Fruit fly (Drosophila melanogaster) whole organism, embryonic: ENCODE data around the gene Urm1.
A peak's percentile ranks its signal among the peaks of the same experiment; 100 is the strongest.

ENCODE experiments used
- Blimp-1 ChIP-seq: fragments of 200-800 bp; sonication (Bioruptor generic); optimal IDR thresholded peaks from 3 replicates; lab custom pipeline; 2018; ENCODE audit warnings: missing biosample characterization, missing genetic modification characterization, mild to moderate bottlenecking, moderate library complexity, missing genetic modification reagents
- BtbVII ChIP-seq: fragments of 200-800 bp; sonication (Bioruptor generic); optimal IDR thresholded peaks from 3 replicates; lab custom pipeline; 2017; ENCODE audit warnings: missing biosample characterization, mild to moderate bottlenecking, missing genetic modification characterization
- CG1233 ChIP-seq: fragments of 200-800 bp; sonication (Bioruptor generic); optimal IDR thresholded peaks from 4 replicates; lab custom pipeline; 2018; ENCODE audit warnings: missing biosample characterization, mild to moderate bottlenecking, missing genetic modification characterization
- CG13424 ChIP-seq: fragments of 200-800 bp; sonication (Bioruptor generic); optimal IDR thresholded peaks from 2 replicates; lab custom pipeline; 2019; ENCODE audit warnings: missing biosample characterization, mild to moderate bottlenecking, missing genetic modification characterization, moderate library complexity
- CG14860 ChIP-seq: fragments of 200-800 bp; sonication (Bioruptor generic); IDR thresholded peaks from 3 replicates; pipeline ENCODE4 v1.3.6; 2022; ENCODE audit warnings: missing biosample characterization, missing genetic modification characterization; ENCODE audit not compliant: partially characterized antibody
- CG15073 ChIP-seq: fragments of 200-800 bp; sonication (Bioruptor generic); optimal IDR thresholded peaks from 2 replicates; lab custom pipeline; 2016; ENCODE audit warnings: missing biosample characterization, missing genetic modification characterization
- CG17802 ChIP-seq: fragments of 200-800 bp; sonication (Bioruptor generic); optimal IDR thresholded peaks from 2 replicates; lab custom pipeline; 2018; ENCODE audit warnings: missing biosample characterization, mild to moderate bottlenecking, missing genetic modification characterization, moderate library complexity
- CG18011 ChIP-seq: fragments of 200-800 bp; sonication (Bioruptor generic); optimal IDR thresholded peaks from 2 replicates; lab custom pipeline; 2017; ENCODE audit warnings: missing biosample characterization, missing genetic modification characterization, mild to moderate bottlenecking, moderate library complexity, missing genotype
- CG18476 ChIP-seq: fragments of 200-800 bp; sonication (Bioruptor generic); optimal IDR thresholded peaks from 2 replicates; lab custom pipeline; 2016; ENCODE audit warnings: missing biosample characterization, mild to moderate bottlenecking, missing genetic modification characterization
- CG30020 ChIP-seq: fragments of 200-800 bp; optimal IDR thresholded peaks from 2 replicates; lab custom pipeline; 2019; ENCODE audit warnings: missing biosample characterization, mild to moderate bottlenecking, missing genetic modification characterization, moderate library complexity
- CG31224 ChIP-seq: fragments of 200-800 bp; sonication (Bioruptor generic); IDR thresholded peaks from 2 replicates; pipeline ENCODE4 v1.3.6; 2022; ENCODE audit warnings: missing biosample characterization, missing genetic modification characterization
- CG31441 ChIP-seq: fragments of 200-800 bp; sonication (Bioruptor generic); IDR thresholded peaks from 2 replicates; pipeline ENCODE4 v1.3.6; 2022; ENCODE audit warnings: missing biosample characterization, missing genetic modification characterization
- CG4854 ChIP-seq: fragments of 200-800 bp; sonication (Bioruptor generic); optimal IDR thresholded peaks from 2 replicates; lab custom pipeline; 2016; ENCODE audit warnings: missing biosample characterization, missing genetic modification characterization, inconsistent platforms
- CG5245 ChIP-seq: fragments of 200-800 bp; sonication (Bioruptor generic); optimal IDR thresholded peaks from 3 replicates; lab custom pipeline; 2016; ENCODE audit warnings: missing biosample characterization, missing genetic modification characterization
- CG9437 ChIP-seq: fragments of 200-800 bp; sonication (Bioruptor generic); optimal IDR thresholded peaks from 2 replicates; lab custom pipeline; 2018; ENCODE audit warnings: missing biosample characterization, mild to moderate bottlenecking, missing genetic modification characterization
- D19B ChIP-seq: fragments of 200-800 bp; sonication (Bioruptor generic); optimal IDR thresholded peaks from 2 replicates; lab custom pipeline; 2017; ENCODE audit warnings: missing biosample characterization, mild to moderate bottlenecking, missing genetic modification characterization
- Dfd ChIP-seq, 2 experiments: fragments of >200 bp; optimal IDR thresholded peaks; 2 replicates each; lab custom pipeline; 2017; ENCODE audit warnings: missing biosample characterization in 2 of 2, missing genetic modification characterization in 2 of 2
- Dref ChIP-seq: fragments of 200-800 bp; sonication (Bioruptor generic); IDR thresholded peaks from 2 replicates; pipeline ENCODE4 v1.3.6; 2022; ENCODE audit warnings: missing biosample characterization, missing genetic modification characterization
- Drgx ChIP-seq: fragments of 200-800 bp; sonication (Bioruptor generic); IDR thresholded peaks from 2 replicates; pipeline ENCODE4 v1.3.6; 2022; ENCODE audit warnings: missing biosample characterization, missing genetic modification characterization
- Ets65A ChIP-seq: fragments of 200-800 bp; sonication (Bioruptor generic); peaks from one replicate; lab custom pipeline; 2016; ENCODE audit warnings: missing biosample characterization, missing genetic modification characterization
- Fer2 ChIP-seq: fragments of 200-800 bp; sonication (Bioruptor generic); optimal IDR thresholded peaks from 2 replicates; lab custom pipeline; 2018; ENCODE audit warnings: missing biosample characterization, mild to moderate bottlenecking, missing genetic modification characterization, moderate library complexity
- HLH3B ChIP-seq: fragments of 200-800 bp; sonication (Bioruptor generic); IDR thresholded peaks from 2 replicates; pipeline ENCODE4 v1.3.6; 2022; ENCODE audit warnings: missing biosample characterization, missing genetic modification characterization
- Side ChIP-seq: fragments of 200-800 bp; sonication (Bioruptor generic); optimal IDR thresholded peaks from 2 replicates; lab custom pipeline; 2016; ENCODE audit warnings: missing biosample characterization, missing genetic modification characterization
- Sry-δ ChIP-seq: fragments of 200-800 bp; sonication (Bioruptor generic); optimal IDR thresholded peaks from 2 replicates; lab custom pipeline; 2016; ENCODE audit warnings: missing biosample characterization, missing genetic modification characterization
- bsh ChIP-seq, 2 experiments: fragments of 200-800 bp; sonication (Bioruptor generic); optimal IDR thresholded peaks; 2 replicates each; lab custom pipeline; 2017 to 2018; ENCODE audit warnings: mild to moderate bottlenecking in 2 of 2, missing biosample characterization in 2 of 2, missing genetic modification characterization in 2 of 2, moderate library complexity in 1 of 2
- dati ChIP-seq: fragments of 200-800 bp; sonication (Bioruptor generic); IDR thresholded peaks from 2 replicates; pipeline ENCODE4 v1.3.6; 2022; ENCODE audit warnings: missing biosample characterization, missing genetic modification characterization
- dimm ChIP-seq: fragments of 200-800 bp; sonication (Bioruptor generic); IDR thresholded peaks from 2 replicates; pipeline ENCODE4 v1.3.6; 2022; ENCODE audit warnings: missing biosample characterization, missing genetic modification characterization
- gem ChIP-seq: fragments of 200-800 bp; sonication (Bioruptor generic); optimal IDR thresholded peaks from 2 replicates; lab custom pipeline; 2019; ENCODE audit warnings: missing biosample characterization, mild to moderate bottlenecking, missing genetic modification characterization, moderate library complexity
- grau ChIP-seq: fragments of 200-800 bp; optimal IDR thresholded peaks from 3 replicates; lab custom pipeline; 2019; ENCODE audit warnings: missing biosample characterization, mild to moderate bottlenecking, missing genetic modification characterization, moderate library complexity
- grn ChIP-seq: fragments of 200-800 bp; sonication (Bioruptor generic); optimal IDR thresholded peaks from 3 replicates; lab custom pipeline; 2017; ENCODE audit warnings: missing biosample characterization, missing genetic modification characterization
- insv ChIP-seq, 2 experiments: fragments of 200-800 bp; sonication (Bioruptor generic); optimal IDR thresholded peaks; 3 replicates each; lab custom pipeline; 2016 to 2018; ENCODE audit warnings: missing biosample characterization in 2 of 2, missing genetic modification characterization in 2 of 2
- lola ChIP-seq, 3 experiments: fragments of >200 bp in 2 of 3; fragments of 200-800 bp in 1 of 3; sonication (Bioruptor generic) in 1 of 3; optimal IDR thresholded peaks; 2 replicates each; lab custom pipeline; 2017 to 2019; ENCODE audit warnings: missing biosample characterization in 3 of 3, missing genetic modification characterization in 3 of 3, mild to moderate bottlenecking in 1 of 3, moderate library complexity in 1 of 3
- pros ChIP-seq: fragments of 200-800 bp; sonication (Bioruptor generic); optimal IDR thresholded peaks from 3 replicates; lab custom pipeline; 2019; ENCODE audit warnings: missing biosample characterization, mild to moderate bottlenecking, missing genetic modification characterization, moderate library complexity
- sima ChIP-seq: fragments of 200-800 bp; sonication (Bioruptor generic); optimal IDR thresholded peaks from 2 replicates; lab custom pipeline; 2016; ENCODE audit warnings: missing biosample characterization, missing genetic modification characterization
- stc ChIP-seq: fragments of 200-800 bp; sonication (Bioruptor generic); IDR thresholded peaks from 2 replicates; pipeline ENCODE4 v1.3.6; 2022; ENCODE audit warnings: missing biosample characterization, missing genetic modification characterization
- tna ChIP-seq: fragments of 200-800 bp; sonication (Bioruptor generic); IDR thresholded peaks from 2 replicates; pipeline ENCODE4 v1.3.6; 2022; ENCODE audit warnings: missing biosample characterization, missing genetic modification characterization; ENCODE audit not compliant: partially characterized antibody
- twi ChIP-seq: fragments of 200-800 bp; optimal IDR thresholded peaks from 2 replicates; lab custom pipeline; 2019; ENCODE audit warnings: missing biosample characterization, mild to moderate bottlenecking, missing genetic modification characterization, moderate library complexity

The Urm1 gene

DNA sequence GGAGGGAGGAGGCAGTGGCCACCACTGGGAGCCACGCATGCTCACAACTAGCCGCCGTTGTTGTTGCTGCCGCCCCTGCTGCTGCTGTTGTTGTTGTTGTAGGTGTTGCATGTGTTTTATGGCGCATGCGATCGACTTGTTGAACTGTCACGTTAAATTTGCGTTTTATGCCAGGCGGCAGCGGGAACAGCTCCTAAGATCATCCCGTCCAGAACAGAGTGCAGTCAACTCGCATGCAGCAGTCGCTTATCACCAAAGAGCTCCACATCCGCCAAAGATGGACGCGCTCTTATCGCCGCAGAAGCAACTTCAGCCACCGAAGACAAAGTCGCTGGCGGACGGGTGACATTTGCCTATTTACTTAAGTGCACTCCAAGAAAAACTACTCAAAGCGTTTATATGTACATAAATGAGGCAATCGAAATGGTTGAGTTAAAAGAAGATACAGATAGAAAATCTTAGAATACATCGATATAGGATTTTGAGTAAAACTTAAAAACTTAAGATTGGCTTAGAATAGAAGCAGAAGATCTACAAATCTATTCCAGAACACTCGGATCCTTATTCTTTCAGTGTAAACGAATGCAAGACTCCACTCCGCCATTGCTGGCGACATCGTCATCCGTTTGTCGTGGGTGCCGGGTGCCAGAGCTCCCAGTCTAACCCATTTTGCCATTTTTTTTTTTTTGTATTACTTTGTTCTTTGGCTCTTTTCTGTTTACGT lies 7.5 kb downstream of the Urm1 start (continued):
- TF ChIP-seq twi (tag; lab: Kevin White, UChicago) (no peak), lola (GFP tag; optimal IDR thresholded peaks at IDR 0.05; lab: Kevin White, UChicago) (peak in 1 of 3 experiments; percentile 2), pros (no peak), Sry-δ (GFP tag; lab: Kevin White, UChicago) (no peak), D19B (GFP tag; lab: Kevin White, UChicago) (no peak), Drgx (GFP tag; lab: Robert Waterston, UW) (peak; percentile 65), CG18011 (no peak), Ets65A (GFP tag; lab: Kevin White, UChicago) (peak; percentile 75), CG31441 (GFP tag; lab: Robert Waterston, UW) (0 out of 2 replicates have a peak, but pooled peaks have one; percentile 21), CG15073 (no peak), Fer2 (no peak), CG18476 (GFP tag; lab: Kevin White, UChicago) (no peak), Dfd (GFP tag; optimal IDR thresholded peaks at IDR 0.05; lab: Kevin White, UChicago) (no peak), insv (GFP tag; optimal IDR thresholded peaks at IDR 0.05; lab: Kevin White, UChicago) (no peak), Blimp-1 (GFP tag; lab: Kevin White, UChicago) (peak; percentile 9), Dref (GFP tag; lab: Robert Waterston, UW) (no peak), Side (GFP tag; lab: Kevin White, UChicago) (no peak), CG30020 (tag; lab: Kevin White, UChicago) (no peak), BtbVII (no peak), bsh (GFP tag; optimal IDR thresholded peaks at IDR 0.05; lab: Kevin White, UChicago) (peak in 1 of 2 experiments; percentile 38), CG5245 (no peak), grn (GFP tag; lab: Kevin White, UChicago) (no peak), gem (tag; lab: Kevin White, UChicago) (peak; percentile 41), HLH3B (GFP tag; lab: Robert Waterston, UW) (no peak), CG17802 (tag; lab: Kevin White, UChicago) (no peak), CG13424 (tag; lab: Kevin White, UChicago) (no peak), dimm (no peak)

dm6 chr3L:7630047-7630446 lies 10.2 kb downstream of the Urm1 start:
- TF ChIP-seq sima: no peak
- no peak for TF ChIP-seq CG4854 (GFP tag; lab: Kevin White, UChicago)
- TF ChIP-seq tna (GFP tag; lab: Robert Waterston, UW): no peak
- no peak for TF ChIP-seq CG31224 (GFP tag; lab: Robert Waterston, UW)
- no peak for TF ChIP-seq dati
- TF ChIP-seq CG1233 (GFP tag; lab: Kevin White, UChicago): no peak
- TF ChIP-seq stc (GFP tag; lab: Robert Waterston, UW): no peak
- TF ChIP-seq CG9437 (GFP tag; lab: Kevin White, UChicago): no peak

- no peak for TF ChIP-seq grau (tag; lab: Kevin White, UChicago)
- 0 out of 3 replicates have a peak, but pooled peaks have one; percentile 20 for TF ChIP-seq CG14860
Observed at dm6 chr3L:7624561-7624960, 15.7 kb downstream of the Urm1 start.
